Worm (Caenorhabditis elegans) whole organism, L1 larva: ENCODE measurements around the gene C36B7.1.

Experiments
- C16A3.4 ChIP-seq: fragments of 150-350 bp; optimal IDR thresholded peaks from 2 replicates; lab custom pipeline; 2014; ENCODE audit warnings: missing biosample characterization, missing genetic modification characterization
- F16B12.6 ChIP-seq: fragments of 150-350 bp; optimal IDR thresholded peaks from 2 replicates; lab custom pipeline; 2014; ENCODE audit warnings: missing biosample characterization, missing genetic modification characterization
- Y116A8C.19 ChIP-seq: sonication (generic microtip); optimal IDR thresholded peaks from 2 replicates; lab custom pipeline; 2016; ENCODE audit warnings: missing compliant biosample characterization, missing genetic modification characterization, borderline replicate concordance
- alr-1 ChIP-seq: fragments of 200-800 bp; sonication (Bioruptor generic); optimal IDR thresholded peaks from 2 replicates; lab custom pipeline; 2018; ENCODE audit warnings: borderline replicate concordance, mild to moderate bottlenecking, missing genetic modification characterization, missing compliant biosample characterization
- blmp-1 ChIP-seq: fragments of 150-350 bp; optimal IDR thresholded peaks from 2 replicates; lab custom pipeline; 2014; ENCODE audit warnings: missing biosample characterization, missing genetic modification characterization
- ceh-82 ChIP-seq, 3 experiments: fragments of 150-350 bp in 1 of 3; sonication (generic microtip) in 2 of 3; optimal IDR thresholded peaks; 2 replicates each; lab custom pipeline; 2014 to 2017; ENCODE audit warnings: missing biosample characterization in 3 of 3, missing genetic modification characterization in 3 of 3
- ceh-88 ChIP-seq: fragments of 200-800 bp; sonication (Bioruptor generic); IDR thresholded peaks from 2 replicates; pipeline ENCODE4 v1.3.6; 2022; ENCODE audit warnings: missing genetic modification characterization, missing compliant biosample characterization
- ces-1 ChIP-seq: fragments of 150-350 bp; optimal IDR thresholded peaks from 2 replicates; lab custom pipeline; 2014; ENCODE audit warnings: missing biosample characterization, missing genetic modification reagents, missing genetic modification characterization
- dpl-1 ChIP-seq, 3 experiments: fragments of 150-350 bp in 2 of 3; sonication (generic microtip) in 1 of 3; optimal IDR thresholded peaks; 2 replicates each; lab custom pipeline; 2014 to 2017; ENCODE audit warnings: missing biosample characterization in 3 of 3, missing genetic modification characterization in 3 of 3, missing genetic modification reagents in 3 of 3
- dsc-1 ChIP-seq: sonication (generic microtip); optimal IDR thresholded peaks from 2 replicates; lab custom pipeline; 2016; ENCODE audit warnings: mild to moderate bottlenecking, missing genetic modification characterization, missing compliant biosample characterization
- efl-1 ChIP-seq, 4 experiments: fragments of 150-350 bp; optimal IDR thresholded peaks in 3 of 4; peaks in 1 of 4; 1 replicate in 1 of 4; 2 replicates in 3 of 4; lab custom pipeline; 2014; ENCODE audit warnings: missing biosample characterization in 2 of 4, missing genetic modification characterization in 2 of 4, missing genetic modification reagents in 2 of 4
- efl-3 ChIP-seq: fragments of 200-800 bp; sonication (Bioruptor generic); optimal IDR thresholded peaks from 2 replicates; lab custom pipeline; 2018; ENCODE audit warnings: mild to moderate bottlenecking, missing genetic modification characterization, missing compliant biosample characterization
- egl-27 ChIP-seq, 2 experiments: fragments of 150-350 bp in 1 of 2; sonication (generic microtip); optimal IDR thresholded peaks; 3 replicates each; lab custom pipeline; 2017 to 2018; ENCODE audit warnings: missing biosample characterization in 2 of 2, missing genetic modification characterization in 2 of 2, missing genetic modification reagents in 2 of 2
- ets-5 ChIP-seq: fragments of 200-800 bp; sonication (Bioruptor generic); IDR thresholded peaks from 2 replicates; pipeline ENCODE4 v1.3.6; 2022; ENCODE audit warnings: missing genetic modification characterization, missing compliant biosample characterization
- fkh-10 ChIP-seq: sonication (generic microtip); optimal IDR thresholded peaks from 2 replicates; lab custom pipeline; 2017; ENCODE audit warnings: missing biosample characterization, missing genetic modification reagents, missing genetic modification characterization
- grh-1 ChIP-seq: fragments of 200-800 bp; sonication (Bioruptor generic); IDR thresholded peaks from 2 replicates; pipeline ENCODE4 v1.3.6; 2022; ENCODE audit warnings: missing genetic modification reagents, missing genetic modification characterization, missing compliant biosample characterization
- hpl-2 ChIP-seq: fragments of 150-350 bp; optimal IDR thresholded peaks from 2 replicates; lab custom pipeline; 2014; ENCODE audit warnings: missing biosample characterization, missing genetic modification reagents, missing genetic modification characterization
- irx-1 ChIP-seq: sonication (generic microtip); optimal IDR thresholded peaks from 2 replicates; lab custom pipeline; 2016; ENCODE audit warnings: missing genetic modification characterization, missing compliant biosample characterization
- lin-39 ChIP-seq: fragments of 150-350 bp; optimal IDR thresholded peaks from 2 replicates; lab custom pipeline; 2014; ENCODE audit warnings: missing biosample characterization, missing genetic modification reagents, missing genetic modification characterization
- lsy-2 ChIP-seq, 2 experiments: fragments of 150-350 bp; optimal IDR thresholded peaks; 2 replicates each; lab custom pipeline; 2014; ENCODE audit warnings: missing biosample characterization in 2 of 2, missing genetic modification characterization in 2 of 2
- mab-9 ChIP-seq: fragments of 200-800 bp; sonication (Bioruptor generic); IDR thresholded peaks from 2 replicates; pipeline ENCODE4 v1.3.6; 2022; ENCODE audit warnings: missing genetic modification reagents, missing genetic modification characterization, missing compliant biosample characterization
- mdl-1 ChIP-seq, 2 experiments: fragments of 150-350 bp; optimal IDR thresholded peaks; 2 replicates each; lab custom pipeline; 2014 to 2017; ENCODE audit warnings: missing biosample characterization in 2 of 2, missing genetic modification characterization in 2 of 2, inconsistent platforms in 1 of 2
- nhr-47 ChIP-seq: sonication (generic microtip); optimal IDR thresholded peaks from 2 replicates; lab custom pipeline; 2016; ENCODE audit warnings: mild to moderate bottlenecking, missing genetic modification characterization, moderate library complexity, missing compliant biosample characterization
- nhr-71 ChIP-seq: sonication (generic microtip); optimal IDR thresholded peaks from 2 replicates; lab custom pipeline; 2016; ENCODE audit warnings: mild to moderate bottlenecking, missing genetic modification characterization, moderate library complexity, missing compliant biosample characterization
- nhr-84 ChIP-seq: sonication (generic microtip); optimal IDR thresholded peaks from 2 replicates; lab custom pipeline; 2017; ENCODE audit warnings: missing biosample characterization, missing genetic modification characterization
- nhr-85 ChIP-seq: sonication (generic microtip); peaks from one replicate; lab custom pipeline; 2016; ENCODE audit warnings: missing genetic modification characterization, inconsistent platforms, missing compliant biosample characterization
- rnt-1 ChIP-seq: sonication (generic microtip); optimal IDR thresholded peaks from 2 replicates; lab custom pipeline; 2016; ENCODE audit warnings: mild to moderate bottlenecking, missing genetic modification characterization, moderate library complexity, missing compliant biosample characterization
- skn-1 ChIP-seq: fragments of 150-350 bp; optimal IDR thresholded peaks from 2 replicates; lab custom pipeline; 2014; ENCODE audit warnings: missing biosample characterization, missing genetic modification characterization
- snu-23 ChIP-seq: sonication (generic microtip); optimal IDR thresholded peaks from 2 replicates; lab custom pipeline; 2016; ENCODE audit warnings: missing genetic modification characterization, missing compliant biosample characterization
- sup-37 ChIP-seq: fragments of 200-800 bp; sonication (Bioruptor generic); optimal IDR thresholded peaks from 2 replicates; lab custom pipeline; 2018; ENCODE audit warnings: mild to moderate bottlenecking, missing genetic modification characterization, missing compliant biosample characterization
- unc-62 ChIP-seq: fragments of 150-350 bp; optimal IDR thresholded peaks from 2 replicates; lab custom pipeline; 2014; ENCODE audit warnings: missing biosample characterization, missing genetic modification reagents, missing genetic modification characterization
- zip-4 ChIP-seq: fragments of 200-800 bp; sonication (Bioruptor generic); optimal IDR thresholded peaks from 2 replicates; lab custom pipeline; 2018; ENCODE audit warnings: mild to moderate bottlenecking, missing genetic modification characterization, moderate library complexity, missing compliant biosample characterization
- ztf-4 ChIP-seq: fragments of 150-350 bp; optimal IDR thresholded peaks from 2 replicates; lab custom pipeline; 2014; ENCODE audit warnings: missing biosample characterization, missing genetic modification characterization

The C36B7.1 gene

ce11 chrX:7100290-7100689, 12.4 kb upstream of the C36B7.1 start, which contains the start of gene C36B7.6 (continued):
- no peak for TF ChIP-seq skn-1 (tag; lab: Kevin White, UChicago)
- TF ChIP-seq C16A3.4, result peak; percentile 45
- TF ChIP-seq nhr-47, result no peak
- no peak for TF ChIP-seq sup-37
- TF ChIP-seq hpl-2, result no peak
- peak in 1 of 3 experiments; percentile 20 for TF ChIP-seq ceh-82 (tag; optimal IDR thresholded peaks at IDR 0.05; lab: Kevin White, UChicago)
- no peak for TF ChIP-seq ces-1 (GFP tag; lab: Kevin White, UChicago)
- no peak for TF ChIP-seq nhr-71
- no peak for TF ChIP-seq ceh-88 (GFP tag; lab: Robert Waterston, UW)
- TF ChIP-seq, all 84 proteins: peak for 17

- TF ChIP-seq dsc-1 (tag; lab: Kevin White, UChicago) (peak; percentile 3), efl-1 (optimal IDR thresholded peaks at IDR 0.05; lab: Kevin White, UChicago) (no peak), efl-1 (GFP tag; optimal IDR thresholded peaks at IDR 0.05 in 1 of 2; lab: Kevin White, UChicago) (no peak)
- TF ChIP-seq, all 84 proteins: peak for 1
Measured at ce11 chrX:7101477-7101876, 11.2 kb upstream of the C36B7.1 start, which contains the start of gene C36B7.3. C36B7.3 (plus strand) TSS chrX:7101777.

ce11 chrX:7106103-7106502, 6.6 kb upstream of the C36B7.1 start, which contains the start of gene C36B7.2:
C36B7.2 (plus strand) TSS chrX:7106403.
- no peak for TF ChIP-seq efl-1 (optimal IDR thresholded peaks at IDR 0.05; lab: Kevin White, UChicago)
- TF ChIP-seq efl-1 (GFP tag; optimal IDR thresholded peaks at IDR 0.05 in 1 of 2; lab: Kevin White, UChicago), result no peak
- no peak for TF ChIP-seq F16B12.6 (tag; lab: Kevin White, UChicago)
- TF ChIP-seq egl-27 (tag; optimal IDR thresholded peaks at IDR 0.05; lab: Kevin White, UChicago), result no peak
- no peak for TF ChIP-seq skn-1 (tag; lab: Kevin White, UChicago)
- TF ChIP-seq dsc-1 (tag; lab: Kevin White, UChicago), result no peak
- no peak for TF ChIP-seq mab-9
- no peak for TF ChIP-seq snu-23
- TF ChIP-seq sup-37, result no peak
- TF ChIP-seq irx-1 (tag; lab: Kevin White, UChicago), result no peak
- no peak for TF ChIP-seq grh-1 (GFP tag; lab: Robert Waterston, UW)
- TF ChIP-seq Y116A8C.19, result no peak
- no peak for TF ChIP-seq lsy-2 (tag; optimal IDR thresholded peaks at IDR 0.05; lab: Kevin White, UChicago)
- TF ChIP-seq nhr-85, result no peak
- TF ChIP-seq lin-39 (tag; lab: Kevin White, UChicago), result no peak
- TF ChIP-seq ets-5 (GFP tag; lab: Robert Waterston, UW), result no peak
- TF ChIP-seq ztf-4, result no peak

ce11 chrX:7116896-7117295, 4.2 kb downstream of the C36B7.1 start, which contains the start of gene hen-1:
hen-1 (minus strand) TSS chrX:7116996.
- no peak for TF ChIP-seq alr-1 (tag; lab: Kevin White, UChicago)
- no peak for TF ChIP-seq dpl-1 (GFP tag; optimal IDR thresholded peaks at IDR 0.05; lab: Kevin White, UChicago)
- TF ChIP-seq fkh-10, result no peak
- TF ChIP-seq ces-1 (GFP tag; lab: Kevin White, UChicago), result no peak
- no peak for TF ChIP-seq efl-3 (GFP tag; lab: Kevin White, UChicago)
- TF ChIP-seq lsy-2 (tag; optimal IDR thresholded peaks at IDR 0.05; lab: Kevin White, UChicago), result no peak

ce11 chrX:7122655-7123054, 10.0 kb downstream of the C36B7.1 start:
- TF ChIP-seq unc-62 (GFP tag; lab: Kevin White, UChicago) (no peak), nhr-85 (no peak), sup-37 (no peak), mdl-1 (tag; optimal IDR thresholded peaks at IDR 0.05; lab: Kevin White, UChicago) (no peak), zip-4 (no peak), blmp-1 (tag; lab: Kevin White, UChicago) (no peak), efl-3 (GFP tag; lab: Kevin White, UChicago) (no peak), rnt-1 (tag; lab: Kevin White, UChicago) (no peak), nhr-84 (tag; lab: Kevin White, UChicago) (no peak)
